Fruit fly (Drosophila melanogaster) whole organism, embryonic: ENCODE results near the gene CG31638.

Experiments used
- Adf1 ChIP-seq: fragments of 200-800 bp; sonication (Bioruptor generic); IDR thresholded peaks from 2 replicates; pipeline ENCODE4 v1.3.6; 2022; ENCODE audit warnings: missing biosample characterization, missing genetic modification characterization
- Atf3 ChIP-seq: fragments of 200-800 bp; sonication (Bioruptor generic); optimal IDR thresholded peaks from 3 replicates; lab custom pipeline; 2016; ENCODE audit warnings: missing biosample characterization, missing genetic modification characterization
- Bdp1 ChIP-seq: fragments of 200-800 bp; sonication (Bioruptor generic); optimal IDR thresholded peaks from 3 replicates; lab custom pipeline; 2016; ENCODE audit warnings: missing biosample characterization, missing genetic modification characterization
- CG1024 ChIP-seq: fragments of 200-800 bp; sonication (Bioruptor generic); IDR thresholded peaks from 2 replicates; pipeline ENCODE4 v1.3.6; 2022; ENCODE audit warnings: missing biosample characterization, missing genetic modification characterization
- CG10543 ChIP-seq: fragments of 200-800 bp; sonication (Bioruptor generic); optimal IDR thresholded peaks from 3 replicates; lab custom pipeline; 2017; ENCODE audit warnings: missing biosample characterization, mild to moderate bottlenecking, missing genetic modification characterization, moderate library complexity
- CG11560 ChIP-seq: fragments of 200-800 bp; sonication (Bioruptor generic); IDR thresholded peaks from 3 replicates; pipeline ENCODE4 v1.3.6; 2022; ENCODE audit warnings: missing biosample characterization, missing genetic modification characterization
- CG14441 ChIP-seq: fragments of 200-800 bp; sonication (Bioruptor generic); IDR thresholded peaks from 2 replicates; pipeline ENCODE4 v1.3.6; 2022; ENCODE audit warnings: missing biosample characterization, missing genetic modification characterization
- CG1603 ChIP-seq: fragments of 200-800 bp; sonication (Bioruptor generic); optimal IDR thresholded peaks from 2 replicates; lab custom pipeline; 2019; ENCODE audit warnings: missing biosample characterization, mild to moderate bottlenecking, missing genetic modification characterization, moderate library complexity
- CG18262 ChIP-seq: fragments of 200-800 bp; optimal IDR thresholded peaks from 3 replicates; lab custom pipeline; 2019; ENCODE audit warnings: missing biosample characterization, mild to moderate bottlenecking, missing genetic modification characterization, moderate library complexity
- CG2678 ChIP-seq: fragments of 200-800 bp; sonication (Bioruptor generic); optimal IDR thresholded peaks from 3 replicates; lab custom pipeline; 2019; ENCODE audit warnings: missing biosample characterization, mild to moderate bottlenecking, missing genetic modification characterization, moderate library complexity
- CG2875 ChIP-seq: fragments of 200-800 bp; sonication (Bioruptor generic); optimal IDR thresholded peaks from 2 replicates; lab custom pipeline; 2017; ENCODE audit warnings: missing biosample characterization, mild to moderate bottlenecking, missing genetic modification characterization, missing genetic modification reagents
- CG32772 ChIP-seq: fragments of 200-800 bp; sonication (Bioruptor generic); IDR thresholded peaks from 2 replicates; pipeline ENCODE4 v1.3.6; 2022; ENCODE audit warnings: missing biosample characterization, missing genetic modification characterization
- CG4617 ChIP-seq: fragments of 200-800 bp; sonication (Bioruptor generic); optimal IDR thresholded peaks from 3 replicates; lab custom pipeline; 2016; ENCODE audit warnings: missing biosample characterization, missing genetic modification characterization, borderline replicate concordance
- CG4707 ChIP-seq: fragments of 200-800 bp; sonication (Bioruptor generic); optimal IDR thresholded peaks from 2 replicates; lab custom pipeline; 2018; ENCODE audit warnings: missing biosample characterization, mild to moderate bottlenecking, missing genetic modification characterization, moderate library complexity
- CG4820 ChIP-seq: fragments of 200-800 bp; sonication (Bioruptor generic); optimal IDR thresholded peaks from 3 replicates; lab custom pipeline; 2016; ENCODE audit warnings: missing biosample characterization, missing genetic modification characterization
- CG5180 ChIP-seq: fragments of 200-800 bp; sonication (Bioruptor generic); optimal IDR thresholded peaks from 3 replicates; lab custom pipeline; 2017; ENCODE audit warnings: missing biosample characterization, missing genetic modification characterization, mild to moderate bottlenecking, moderate library complexity, missing genetic modification reagents
- CG6813 ChIP-seq: fragments of 200-800 bp; sonication (Bioruptor generic); optimal IDR thresholded peaks from 2 replicates; lab custom pipeline; 2017; ENCODE audit warnings: missing biosample characterization, missing genetic modification characterization, mild to moderate bottlenecking, moderate library complexity, missing genetic modification reagents
- CG7372 ChIP-seq: fragments of 200-800 bp; sonication (Bioruptor generic); IDR thresholded peaks from 2 replicates; pipeline ENCODE4 v1.3.6; 2022; ENCODE audit warnings: missing biosample characterization, missing genetic modification characterization
- CG8765 ChIP-seq: fragments of 200-800 bp; sonication (Bioruptor generic); IDR thresholded peaks from 2 replicates; pipeline ENCODE4 v1.3.6; 2022; ENCODE audit warnings: missing biosample characterization, missing genetic modification characterization
- CHES-1-like ChIP-seq: fragments of 200-800 bp; sonication (Bioruptor generic); optimal IDR thresholded peaks from 2 replicates; lab custom pipeline; 2016; ENCODE audit warnings: missing biosample characterization, missing genetic modification characterization
- CkIIα-i1 ChIP-seq: fragments of 200-800 bp; sonication (Bioruptor generic); IDR thresholded peaks from 2 replicates; pipeline ENCODE4 v1.3.6; 2022; ENCODE audit warnings: missing biosample characterization, missing genetic modification characterization
- Dip2 ChIP-seq: fragments of 200-800 bp; sonication (Bioruptor generic); IDR thresholded peaks from 2 replicates; pipeline ENCODE4 v1.3.6; 2022; ENCODE audit warnings: missing biosample characterization, missing genetic modification characterization
- E2f2 ChIP-seq: fragments of 200-800 bp; sonication (Bioruptor generic); IDR thresholded peaks from 2 replicates; pipeline ENCODE4 v1.3.6; 2022; ENCODE audit warnings: missing biosample characterization, missing genetic modification characterization
- Ets65A ChIP-seq: fragments of 200-800 bp; sonication (Bioruptor generic); peaks from one replicate; lab custom pipeline; 2016; ENCODE audit warnings: missing biosample characterization, missing genetic modification characterization
- H15 ChIP-seq: fragments of 200-800 bp; sonication (Bioruptor generic); IDR thresholded peaks from 3 replicates; pipeline ENCODE4 v1.3.6; 2022; ENCODE audit warnings: missing biosample characterization, missing genetic modification characterization
- HLH3B ChIP-seq: fragments of 200-800 bp; sonication (Bioruptor generic); IDR thresholded peaks from 2 replicates; pipeline ENCODE4 v1.3.6; 2022; ENCODE audit warnings: missing biosample characterization, missing genetic modification characterization
- Hand ChIP-seq: fragments of 200-800 bp; sonication (Bioruptor generic); optimal IDR thresholded peaks from 2 replicates; lab custom pipeline; 2017; ENCODE audit warnings: mild to moderate bottlenecking, missing biosample characterization, missing genetic modification reagents, missing genetic modification characterization
- Hr78 ChIP-seq, 2 experiments: fragments of 200-800 bp in 1 of 2; fragments of >200 bp in 1 of 2; sonication (Bioruptor generic) in 1 of 2; optimal IDR thresholded peaks; 2 replicates each; lab custom pipeline; 2017 to 2019; ENCODE audit warnings: missing biosample characterization in 2 of 2, missing genetic modification characterization in 2 of 2, mild to moderate bottlenecking in 1 of 2, moderate library complexity in 1 of 2
- NfI ChIP-seq: fragments of 200-800 bp; sonication (Bioruptor generic); optimal IDR thresholded peaks from 3 replicates; lab custom pipeline; 2018; ENCODE audit warnings: missing biosample characterization, mild to moderate bottlenecking, missing genetic modification characterization, moderate library complexity
- PHDP ChIP-seq: fragments of 200-800 bp; sonication (Bioruptor generic); optimal IDR thresholded peaks from 3 replicates; lab custom pipeline; 2018; ENCODE audit warnings: missing biosample characterization, mild to moderate bottlenecking, missing genetic modification characterization, moderate library complexity
- Rx ChIP-seq: fragments of 200-800 bp; sonication (Bioruptor generic); IDR thresholded peaks from 2 replicates; pipeline ENCODE4 v1.3.6; 2022; ENCODE audit warnings: missing biosample characterization, missing genetic modification characterization
- Sry-δ ChIP-seq: fragments of 200-800 bp; sonication (Bioruptor generic); optimal IDR thresholded peaks from 2 replicates; lab custom pipeline; 2016; ENCODE audit warnings: missing biosample characterization, missing genetic modification characterization
- Vsx1 ChIP-seq: fragments of 200-800 bp; sonication (Bioruptor generic); optimal IDR thresholded peaks from 2 replicates; lab custom pipeline; 2017; ENCODE audit warnings: missing biosample characterization, mild to moderate bottlenecking, missing genetic modification characterization, missing genetic modification reagents
- YL-1 ChIP-seq: fragments of 200-800 bp; sonication (Bioruptor generic); optimal IDR thresholded peaks from 3 replicates; lab custom pipeline; 2017; ENCODE audit warnings: missing biosample characterization, mild to moderate bottlenecking, missing genetic modification characterization
- ap ChIP-seq: fragments of 200-800 bp; sonication (Bioruptor generic); IDR thresholded peaks from 2 replicates; pipeline ENCODE4 v1.3.6; 2022; ENCODE audit warnings: missing biosample characterization, missing genetic modification characterization
- corto ChIP-seq: fragments of 200-800 bp; sonication (Bioruptor generic); optimal IDR thresholded peaks from 2 replicates; lab custom pipeline; 2016; ENCODE audit warnings: missing biosample characterization, mild to moderate bottlenecking, missing genetic modification characterization, moderate library complexity
- ham ChIP-seq: fragments of 200-800 bp; sonication (Bioruptor generic); IDR thresholded peaks from 2 replicates; pipeline ENCODE4 v1.3.6; 2022; ENCODE audit warnings: missing biosample characterization, missing genetic modification characterization
- insv ChIP-seq, 2 experiments: fragments of 200-800 bp; sonication (Bioruptor generic); optimal IDR thresholded peaks; 3 replicates each; lab custom pipeline; 2016 to 2018; ENCODE audit warnings: missing biosample characterization in 2 of 2, missing genetic modification characterization in 2 of 2
- jumu ChIP-seq: fragments of 200-800 bp; sonication (Bioruptor generic); optimal IDR thresholded peaks from 3 replicates; lab custom pipeline; 2016; ENCODE audit warnings: missing biosample characterization, missing genetic modification characterization
- onecut ChIP-seq: fragments of 200-800 bp; sonication (Bioruptor generic); IDR thresholded peaks from 2 replicates; pipeline ENCODE4 v1.3.6; 2022; ENCODE audit warnings: missing biosample characterization, missing genetic modification characterization
- p53 ChIP-seq: fragments of 200-800 bp; sonication (Bioruptor generic); optimal IDR thresholded peaks from 2 replicates; lab custom pipeline; 2016; ENCODE audit warnings: missing biosample characterization, missing genetic modification characterization
- peb ChIP-seq: fragments of 200-800 bp; sonication (Bioruptor generic); IDR thresholded peaks from 2 replicates; pipeline ENCODE4 v1.3.6; 2022; ENCODE audit warnings: missing biosample characterization, missing genetic modification characterization
- prd ChIP-seq, 3 experiments: fragments of >200 bp in 2 of 3; fragments of 200-800 bp in 1 of 3; sonication (Bioruptor generic) in 1 of 3; optimal IDR thresholded peaks in 2 of 3; IDR thresholded peaks in 1 of 3; 2 replicates in 2 of 3; 3 replicates in 1 of 3; pipeline versions ENCODE4 v1.3.6 to Lab custom; 2017 to 2022; ENCODE audit warnings: missing biosample characterization in 1 of 3, missing genetic modification characterization in 1 of 3
- row ChIP-seq: fragments of 200-800 bp; sonication (Bioruptor generic); IDR thresholded peaks from 3 replicates; pipeline ENCODE4 v1.3.6; 2022; ENCODE audit warnings: missing biosample characterization, missing genetic modification characterization
- sd ChIP-seq: fragments of 200-800 bp; sonication (Bioruptor generic); optimal IDR thresholded peaks from 3 replicates; lab custom pipeline; 2018; ENCODE audit warnings: missing biosample characterization, mild to moderate bottlenecking, missing genetic modification characterization, moderate library complexity
- sr ChIP-seq: fragments of 200-800 bp; sonication (Bioruptor generic); IDR thresholded peaks from 3 replicates; pipeline ENCODE4 v1.3.6; 2022; ENCODE audit warnings: missing biosample characterization, missing genetic modification characterization
- sug ChIP-seq: fragments of 200-800 bp; optimal IDR thresholded peaks from 2 replicates; lab custom pipeline; 2019; ENCODE audit warnings: missing biosample characterization, mild to moderate bottlenecking, missing genetic modification characterization, moderate library complexity
- tin ChIP-seq: fragments of 200-800 bp; sonication (Bioruptor generic); optimal IDR thresholded peaks from 3 replicates; lab custom pipeline; 2016; ENCODE audit warnings: missing biosample characterization, missing genetic modification characterization
- tio ChIP-seq: fragments of 200-800 bp; sonication (Bioruptor generic); optimal IDR thresholded peaks from 2 replicates; lab custom pipeline; 2017; ENCODE audit warnings: missing biosample characterization, missing genetic modification characterization, inconsistent platforms
- unpg ChIP-seq: fragments of 200-800 bp; sonication (Bioruptor generic); optimal IDR thresholded peaks from 3 replicates; lab custom pipeline; 2018; ENCODE audit warnings: missing biosample characterization, mild to moderate bottlenecking, missing genetic modification characterization, moderate library complexity
- vvl ChIP-seq: fragments of 200-800 bp; sonication (Bioruptor generic); IDR thresholded peaks from 2 replicates; pipeline ENCODE4 v1.3.6; 2022; ENCODE audit warnings: missing biosample characterization, missing genetic modification characterization

The CG31638 gene

DNA sequence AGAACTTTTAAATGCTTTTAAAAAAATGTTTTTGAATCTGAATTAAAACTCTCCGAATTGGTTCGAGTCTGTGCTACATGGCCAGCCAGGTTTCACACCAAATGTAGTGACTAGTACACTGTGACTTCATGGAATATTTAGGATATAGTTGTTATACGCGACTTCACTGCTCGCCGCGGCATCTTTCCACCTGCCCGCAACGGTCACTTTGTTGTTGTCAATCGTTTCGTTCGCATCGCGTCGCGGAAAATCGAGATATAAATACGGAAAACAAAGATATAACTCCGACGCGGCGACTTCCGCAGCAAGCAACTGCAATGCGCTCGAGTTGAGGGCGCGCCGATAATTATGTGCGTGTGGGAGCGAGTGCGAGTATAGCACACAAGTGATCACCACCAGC is 7.6 kb downstream of the CG31638 start, which contains the start of gene CG31637 (continued):
- TF ChIP-seq ap (GFP tag; lab: Robert Waterston, UW) (no peak), CG4617 (peak; percentile 50), CG2678 (tag; lab: Kevin White, UChicago) (peak; percentile 2), Rx (GFP tag; lab: Robert Waterston, UW) (no peak), Bdp1 (GFP tag; lab: Kevin White, UChicago) (no peak), vvl (GFP tag; lab: Robert Waterston, UW) (peak; percentile 68), H15 (no peak), NfI (GFP tag; lab: Kevin White, UChicago) (no peak), unpg (GFP tag; lab: Kevin White, UChicago) (no peak), peb (GFP tag; lab: Robert Waterston, UW) (no peak), E2f2 (GFP tag; lab: Robert Waterston, UW) (peak; percentile 70), ham (GFP tag; lab: Robert Waterston, UW) (no peak), Hand (GFP tag; lab: Kevin White, UChicago) (no peak), tin (GFP tag; lab: Kevin White, UChicago) (peak; percentile 16), CHES-1-like (GFP tag; lab: Kevin White, UChicago) (peak; percentile 12), CG32772 (GFP tag; lab: Robert Waterston, UW) (no peak), HLH3B (GFP tag; lab: Robert Waterston, UW) (no peak), CG10543 (GFP tag; lab: Kevin White, UChicago) (peak; percentile 9), CkIIα-i1 (no peak), CG1603 (tag; lab: Kevin White, UChicago) (peak; percentile 84), tio (no peak), sr (no peak), Dip2 (GFP tag; lab: Robert Waterston, UW) (no peak), YL-1 (GFP tag; lab: Kevin White, UChicago) (peak; percentile 74), CG5180 (GFP tag; lab: Kevin White, UChicago) (no peak), p53 (peak; percentile 21), sd (tag; lab: Kevin White, UChicago) (peak; percentile 31), PHDP (tag; lab: Kevin White, UChicago) (peak; percentile 9), Sry-δ (GFP tag; lab: Kevin White, UChicago) (peak; percentile 56), CG4707 (GFP tag; lab: Kevin White, UChicago) (peak; percentile 34), Vsx1 (GFP tag; lab: Kevin White, UChicago) (no peak), Hr78 (GFP tag; optimal IDR thresholded peaks at IDR 0.05; lab: Kevin White, UChicago) (no peak), CG8765 (GFP tag; lab: Robert Waterston, UW) (no peak), onecut (GFP tag; lab: Robert Waterston, UW) (0 out of 2 replicates have a peak, but pooled peaks have one; percentile 23), CG4820 (GFP tag; lab: Kevin White, UChicago) (no peak), CG6813 (GFP tag; lab: Kevin White, UChicago) (no peak), CG14441 (GFP tag; lab: Robert Waterston, UW) (no peak), sug (peak; percentile 49), CG7372 (GFP tag; lab: Robert Waterston, UW) (no peak), Adf1 (GFP tag; lab: Robert Waterston, UW) (peak; percentile 43; the same call in 1 of the 2 replicates), CG18262 (tag; lab: Kevin White, UChicago) (peak; percentile 0), Atf3 (GFP tag; lab: Kevin White, UChicago) (no peak), CG1024 (GFP tag; lab: Robert Waterston, UW) (no peak), CG2875 (GFP tag; lab: Kevin White, UChicago) (no peak), CG11560 (no peak), Ets65A (GFP tag; lab: Kevin White, UChicago) (peak; percentile 82), insv (GFP tag; optimal IDR thresholded peaks at IDR 0.05; lab: Kevin White, UChicago) (no peak), row (GFP tag; lab: Robert Waterston, UW) (peak; percentile 48; the same call in 2 of the 3 replicates), jumu (no peak), prd (optimal IDR thresholded peaks at IDR 0.05; lab: Kevin White, UChicago) (no peak), prd (GFP tag; IDR thresholded peaks at IDR 0.05; lab: Robert Waterston, UW) (no peak), corto (GFP tag; lab: Kevin White, UChicago) (no peak)
